Worm (Caenorhabditis elegans) whole organism, L2 larva: ENCODE measurements around the gene F07B10.7.

Experiments
- blmp-1 ChIP-seq: sonication (generic microtip); optimal IDR thresholded peaks from 2 replicates; lab custom pipeline; 2017; ENCODE audit warnings: missing genetic modification characterization, mild to moderate bottlenecking, missing compliant biosample characterization, antibody characterized with exemption, moderate library complexity; ENCODE audit not compliant: insufficient read depth
- ceh-16 ChIP-seq: fragments of 150-350 bp; optimal IDR thresholded peaks from 2 replicates; lab custom pipeline; 2014; ENCODE audit warnings: missing biosample characterization, missing genetic modification characterization
- elt-3 ChIP-seq: sonication (generic microtip); optimal IDR thresholded peaks from 2 replicates; lab custom pipeline; 2017; ENCODE audit warnings: missing biosample characterization, missing genetic modification characterization
- fos-1 ChIP-seq: fragments of 150-350 bp; optimal IDR thresholded peaks from 2 replicates; lab custom pipeline; 2014; ENCODE audit warnings: missing biosample characterization, missing genetic modification characterization
- lsy-2 ChIP-seq, 2 experiments: fragments of 150-350 bp in 1 of 2; sonication (generic microtip) in 1 of 2; optimal IDR thresholded peaks; 2 replicates each; lab custom pipeline; 2014 to 2017; ENCODE audit warnings: missing biosample characterization in 2 of 2, missing genetic modification characterization in 2 of 2
- mdl-1 ChIP-seq, 2 experiments: fragments of 150-350 bp in 1 of 2; sonication (generic microtip) in 1 of 2; optimal IDR thresholded peaks; 2 replicates each; lab custom pipeline; 2017; ENCODE audit warnings: missing biosample characterization in 2 of 2, missing genetic modification characterization in 2 of 2
- nhr-237 ChIP-seq: fragments of 150-350 bp; optimal IDR thresholded peaks from 2 replicates; lab custom pipeline; 2014; ENCODE audit warnings: missing biosample characterization, missing genetic modification characterization
- snpc-4 ChIP-seq: fragments of 150-350 bp; optimal IDR thresholded peaks from 2 replicates; lab custom pipeline; 2014; ENCODE audit warnings: missing biosample characterization, missing genetic modification characterization
- unc-39 ChIP-seq: fragments of 150-350 bp; optimal IDR thresholded peaks from 2 replicates; lab custom pipeline; 2014; ENCODE audit warnings: missing biosample characterization, missing genetic modification characterization
- unc-55 ChIP-seq: fragments of 150-350 bp; sonication (generic microtip); optimal IDR thresholded peaks from 3 replicates; lab custom pipeline; 2014; ENCODE audit warnings: missing biosample characterization, missing genetic modification reagents, missing genetic modification characterization
- zag-1 ChIP-seq: fragments of 150-350 bp; optimal IDR thresholded peaks from 2 replicates; lab custom pipeline; 2014; ENCODE audit warnings: missing biosample characterization, missing genetic modification characterization

DNA sequence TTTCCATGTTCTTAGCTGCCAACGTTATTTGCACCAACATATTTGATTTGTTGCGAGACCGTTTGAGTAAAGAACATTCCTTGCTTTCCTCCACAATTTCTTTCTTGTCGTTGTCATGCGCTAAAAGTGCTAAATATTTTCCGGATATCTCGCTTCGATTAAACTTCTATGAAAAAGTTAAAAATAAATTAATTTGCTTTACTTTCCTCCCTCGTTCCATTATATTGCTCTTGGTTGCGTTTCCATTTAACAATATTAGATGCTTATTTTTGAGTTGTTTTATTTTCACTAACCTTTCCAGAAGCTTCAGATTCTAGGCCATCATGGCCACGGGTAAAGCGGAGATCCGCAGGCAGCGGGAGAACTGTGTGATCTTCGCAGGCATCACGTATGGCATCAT lies 18.9 kb downstream of the F07B10.7 start, which contains the start of gene pgap-1:
- TF ChIP-seq fos-1 (tag; lab: Kevin White, UChicago) (no peak), ceh-16 (tag; lab: Kevin White, UChicago) (no peak), snpc-4 (tag; lab: Kevin White, UChicago) (no peak), zag-1 (tag; lab: Kevin White, UChicago) (no peak), unc-55 (GFP tag; lab: Kevin White, UChicago) (no peak), unc-39 (tag; lab: Kevin White, UChicago) (no peak), blmp-1 (no peak), mdl-1 (tag; optimal IDR thresholded peaks at IDR 0.05; lab: Kevin White, UChicago) (no peak), lsy-2 (tag; optimal IDR thresholded peaks at IDR 0.05; lab: Kevin White, UChicago) (no peak), elt-3 (tag; lab: Kevin White, UChicago) (no peak), nhr-237 (tag; lab: Kevin White, UChicago) (no peak)
